Fruit fly (Drosophila melanogaster) whole organism, embryonic: ENCODE results near the gene Mekk1.

Experiments
- Ada2b ChIP-seq: fragments of 200-800 bp; sonication (Bioruptor generic); IDR thresholded peaks from 2 replicates; pipeline ENCODE4 v1.3.6; 2022; ENCODE audit warnings: missing biosample characterization, missing genetic modification characterization
- BEAF-32 ChIP-seq: fragments of 200-800 bp; sonication (Bioruptor generic); optimal IDR thresholded peaks from 3 replicates; lab custom pipeline; 2017; ENCODE audit warnings: missing biosample characterization, missing genetic modification characterization, mild to moderate bottlenecking, moderate library complexity, missing genetic modification reagents
- CG10274 ChIP-seq: fragments of 200-800 bp; sonication (Bioruptor generic); optimal IDR thresholded peaks from 3 replicates; lab custom pipeline; 2017; ENCODE audit warnings: missing biosample characterization, mild to moderate bottlenecking, missing genetic modification characterization
- CG10431 ChIP-seq: fragments of 200-800 bp; sonication (Bioruptor generic); optimal IDR thresholded peaks from 3 replicates; lab custom pipeline; 2018; ENCODE audit warnings: missing biosample characterization, mild to moderate bottlenecking, missing genetic modification characterization
- CG10959 ChIP-seq: fragments of 200-800 bp; sonication (Bioruptor generic); IDR thresholded peaks from 2 replicates; pipeline ENCODE4 v1.3.6; 2022; ENCODE audit warnings: missing biosample characterization, missing genetic modification characterization
- CG11695 ChIP-seq: fragments of 200-800 bp; sonication (Bioruptor generic); IDR thresholded peaks from 3 replicates; pipeline ENCODE4 v1.3.6; 2022; ENCODE audit warnings: missing biosample characterization, missing genetic modification characterization
- CG12155 ChIP-seq: fragments of 200-800 bp; sonication (Bioruptor generic); optimal IDR thresholded peaks from 3 replicates; lab custom pipeline; 2016; ENCODE audit warnings: missing biosample characterization, missing genetic modification characterization
- CG13424 ChIP-seq: fragments of 200-800 bp; sonication (Bioruptor generic); optimal IDR thresholded peaks from 2 replicates; lab custom pipeline; 2019; ENCODE audit warnings: missing biosample characterization, mild to moderate bottlenecking, missing genetic modification characterization, moderate library complexity
- CG17186 ChIP-seq: fragments of 200-800 bp; sonication (Bioruptor generic); optimal IDR thresholded peaks from 3 replicates; lab custom pipeline; 2017; ENCODE audit warnings: missing biosample characterization, missing genetic modification reagents, missing genetic modification characterization
- CG17328 ChIP-seq: fragments of 200-800 bp; sonication (Bioruptor generic); IDR thresholded peaks from 2 replicates; pipeline ENCODE4 v1.3.6; 2022; ENCODE audit warnings: missing biosample characterization, missing genetic modification characterization
- CG18764 ChIP-seq: fragments of 200-800 bp; sonication (Bioruptor generic); optimal IDR thresholded peaks from 3 replicates; lab custom pipeline; 2016; ENCODE audit warnings: missing biosample characterization, missing genetic modification characterization
- CG2712 ChIP-seq: fragments of 200-800 bp; optimal IDR thresholded peaks from 3 replicates; lab custom pipeline; 2019; ENCODE audit warnings: missing biosample characterization, mild to moderate bottlenecking, missing genetic modification characterization, moderate library complexity
- CG32532 ChIP-seq: fragments of 200-800 bp; sonication (Bioruptor generic); IDR thresholded peaks from 2 replicates; pipeline ENCODE4 v1.3.6; 2022; ENCODE audit warnings: missing biosample characterization, missing genetic modification characterization
- CG3838 ChIP-seq: fragments of 200-800 bp; sonication (Bioruptor generic); optimal IDR thresholded peaks from 3 replicates; lab custom pipeline; 2016; ENCODE audit warnings: missing biosample characterization, missing genetic modification characterization
- CG4282 ChIP-seq: fragments of 200-800 bp; sonication (Bioruptor generic); optimal IDR thresholded peaks from 2 replicates; lab custom pipeline; 2016; ENCODE audit warnings: missing biosample characterization, missing genetic modification characterization
- CG43689 ChIP-seq: fragments of 200-800 bp; sonication (Bioruptor generic); IDR thresholded peaks from 2 replicates; pipeline ENCODE4 v1.3.6; 2022; ENCODE audit warnings: missing biosample characterization, missing genetic modification characterization
- CG4617 ChIP-seq: fragments of 200-800 bp; sonication (Bioruptor generic); optimal IDR thresholded peaks from 3 replicates; lab custom pipeline; 2016; ENCODE audit warnings: missing biosample characterization, missing genetic modification characterization, borderline replicate concordance
- CG7745 ChIP-seq: fragments of 200-800 bp; sonication (Bioruptor generic); optimal IDR thresholded peaks from 2 replicates; lab custom pipeline; 2018; ENCODE audit warnings: missing biosample characterization, mild to moderate bottlenecking, missing genetic modification characterization, moderate library complexity
- CG7786 ChIP-seq: fragments of 200-800 bp; sonication (Bioruptor generic); optimal IDR thresholded peaks from 2 replicates; lab custom pipeline; 2016; ENCODE audit warnings: missing biosample characterization, missing genetic modification characterization
- CG8478 ChIP-seq: fragments of >200 bp; optimal IDR thresholded peaks from 2 replicates; lab custom pipeline; 2018
- CrebB ChIP-seq: fragments of 200-800 bp; sonication (Bioruptor generic); optimal IDR thresholded peaks from 3 replicates; lab custom pipeline; 2018; ENCODE audit warnings: missing biosample characterization, mild to moderate bottlenecking, missing genetic modification characterization
- Dp ChIP-seq: fragments of 200-800 bp; sonication (Bioruptor generic); optimal IDR thresholded peaks from 2 replicates; lab custom pipeline; 2018; ENCODE audit warnings: missing biosample characterization, mild to moderate bottlenecking, missing genetic modification characterization, moderate library complexity
- MTF-1 ChIP-seq: fragments of 200-800 bp; sonication (Bioruptor generic); optimal IDR thresholded peaks from 2 replicates; lab custom pipeline; 2018; ENCODE audit warnings: missing biosample characterization, mild to moderate bottlenecking, missing genetic modification characterization, borderline replicate concordance
- NC2α ChIP-seq: fragments of 200-800 bp; sonication (Bioruptor generic); optimal IDR thresholded peaks from 2 replicates; lab custom pipeline; 2016; ENCODE audit warnings: missing biosample characterization, missing genetic modification characterization
- Rx ChIP-seq: fragments of 200-800 bp; sonication (Bioruptor generic); IDR thresholded peaks from 2 replicates; pipeline ENCODE4 v1.3.6; 2022; ENCODE audit warnings: missing biosample characterization, missing genetic modification characterization
- Scr ChIP-seq: fragments of 200-800 bp; sonication (Bioruptor generic); IDR thresholded peaks from 2 replicates; pipeline ENCODE4 v1.3.6; 2022; ENCODE audit warnings: missing biosample characterization, missing genetic modification characterization; ENCODE audit not compliant: partially characterized antibody
- Six4 ChIP-seq: fragments of 200-800 bp; sonication (Bioruptor generic); optimal IDR thresholded peaks from 2 replicates; lab custom pipeline; 2016; ENCODE audit warnings: missing biosample characterization, missing genetic modification characterization
- Ssrp ChIP-seq: fragments of 200-800 bp; sonication (Bioruptor generic); optimal IDR thresholded peaks from 2 replicates; lab custom pipeline; 2018; ENCODE audit warnings: missing biosample characterization, mild to moderate bottlenecking, missing genetic modification characterization, moderate library complexity
- Stat92E ChIP-seq, 3 experiments: fragments of >200 bp in 2 of 3; fragments of 200-800 bp in 1 of 3; sonication (Bioruptor generic) in 1 of 3; optimal IDR thresholded peaks; 2 replicates each; lab custom pipeline; 2017 to 2019; ENCODE audit warnings: missing biosample characterization in 3 of 3, missing genetic modification characterization in 3 of 3, mild to moderate bottlenecking in 1 of 3, moderate library complexity in 1 of 3
- Tbp ChIP-seq: fragments of >200 bp; optimal IDR thresholded peaks from 2 replicates; lab custom pipeline; 2018; ENCODE audit warnings: missing biosample characterization, missing genetic modification characterization
- Trl ChIP-seq, 3 experiments: fragments of >200 bp in 2 of 3; fragments of 200-800 bp in 1 of 3; sonication (Bioruptor generic) in 1 of 3; optimal IDR thresholded peaks; 2 replicates in 1 of 3; 3 replicates in 2 of 3; lab custom pipeline; 2016 to 2017; ENCODE audit warnings: missing biosample characterization in 1 of 3, missing genetic modification characterization in 1 of 3
- Vsx1 ChIP-seq: fragments of 200-800 bp; sonication (Bioruptor generic); optimal IDR thresholded peaks from 2 replicates; lab custom pipeline; 2017; ENCODE audit warnings: missing biosample characterization, mild to moderate bottlenecking, missing genetic modification characterization, missing genetic modification reagents
- caup ChIP-seq: fragments of 200-800 bp; sonication (Bioruptor generic); optimal IDR thresholded peaks from 3 replicates; lab custom pipeline; 2017; ENCODE audit warnings: missing biosample characterization, mild to moderate bottlenecking, missing genetic modification characterization, moderate library complexity; ENCODE audit not compliant: severe bottlenecking
- da ChIP-seq: fragments of 200-800 bp; sonication (Bioruptor generic); optimal IDR thresholded peaks from 2 replicates; lab custom pipeline; 2016; ENCODE audit warnings: missing biosample characterization, missing genetic modification characterization
- dimm ChIP-seq: fragments of 200-800 bp; sonication (Bioruptor generic); IDR thresholded peaks from 2 replicates; pipeline ENCODE4 v1.3.6; 2022; ENCODE audit warnings: missing biosample characterization, missing genetic modification characterization
- en ChIP-seq: fragments of 200-800 bp; sonication (Bioruptor generic); optimal IDR thresholded peaks from 2 replicates; lab custom pipeline; 2016; ENCODE audit warnings: missing biosample characterization, missing genetic modification characterization
- fd3F ChIP-seq: fragments of 200-800 bp; sonication (Bioruptor generic); optimal IDR thresholded peaks from 2 replicates; lab custom pipeline; 2018; ENCODE audit warnings: missing biosample characterization, mild to moderate bottlenecking, missing genetic modification characterization, moderate library complexity
- gce ChIP-seq: fragments of 200-800 bp; sonication (Bioruptor generic); IDR thresholded peaks from 3 replicates; pipeline ENCODE4 v1.3.6; 2022; ENCODE audit warnings: missing biosample characterization, missing genetic modification characterization
- gcm ChIP-seq: fragments of 200-800 bp; sonication (Bioruptor generic); optimal IDR thresholded peaks from 2 replicates; lab custom pipeline; 2019; ENCODE audit warnings: missing biosample characterization, mild to moderate bottlenecking, missing genetic modification characterization, moderate library complexity
- her ChIP-seq: fragments of 200-800 bp; sonication (Bioruptor generic); optimal IDR thresholded peaks from 2 replicates; lab custom pipeline; 2016; ENCODE audit warnings: missing biosample characterization, missing genetic modification characterization
- jigr1 ChIP-seq: fragments of 200-800 bp; sonication (Bioruptor generic); IDR thresholded peaks from 3 replicates; pipeline ENCODE4 v1.3.6; 2022; ENCODE audit warnings: missing biosample characterization, missing genetic modification characterization
- lilli ChIP-seq: fragments of 200-800 bp; sonication (Bioruptor generic); optimal IDR thresholded peaks from 3 replicates; lab custom pipeline; 2016; ENCODE audit warnings: missing biosample characterization, missing genetic modification characterization
- otp ChIP-seq: fragments of 200-800 bp; sonication (Bioruptor generic); IDR thresholded peaks from 3 replicates; pipeline ENCODE4, ENCODE4 v1.3.6; 2022; ENCODE audit warnings: missing biosample characterization, missing genetic modification characterization
- phol ChIP-seq: fragments of 200-800 bp; sonication (Bioruptor generic); optimal IDR thresholded peaks from 3 replicates; lab custom pipeline; 2018; ENCODE audit warnings: missing biosample characterization, mild to moderate bottlenecking, missing genetic modification characterization, moderate library complexity
- tap ChIP-seq: fragments of 200-800 bp; optimal IDR thresholded peaks from 3 replicates; lab custom pipeline; 2019; ENCODE audit warnings: missing biosample characterization, mild to moderate bottlenecking, missing genetic modification characterization, moderate library complexity
- tio ChIP-seq: fragments of 200-800 bp; sonication (Bioruptor generic); optimal IDR thresholded peaks from 2 replicates; lab custom pipeline; 2017; ENCODE audit warnings: missing biosample characterization, missing genetic modification characterization, inconsistent platforms
- toy ChIP-seq: fragments of 200-800 bp; sonication (Bioruptor generic); IDR thresholded peaks from 2 replicates; pipeline ENCODE4 v1.3.6; 2022; ENCODE audit warnings: missing biosample characterization, missing genetic modification characterization
- ttk ChIP-seq: fragments of 200-800 bp; sonication (Bioruptor generic); IDR thresholded peaks from 2 replicates; pipeline ENCODE4 v2.1.2; 2022; ENCODE audit warnings: missing biosample characterization, missing genetic modification characterization
- wdn ChIP-seq: fragments of 200-800 bp; sonication (Bioruptor generic); IDR thresholded peaks from 2 replicates; pipeline ENCODE4 v1.3.6; 2022; ENCODE audit warnings: missing biosample characterization, missing genetic modification characterization

Gene Mekk1

dm6 chr3R:18741027-18741843 is 2.2 kb downstream of the Mekk1 start (continued):
- no peak for TF ChIP-seq Scr (GFP tag; lab: Robert Waterston, UW)
- peak; percentile 90 for TF ChIP-seq Rx (GFP tag; lab: Robert Waterston, UW)
- TF ChIP-seq CG3838 (GFP tag; lab: Kevin White, UChicago) = peak; percentile 86
- peak; percentile 48 for TF ChIP-seq en
- peak; percentile 95 for TF ChIP-seq phol
- peak; percentile 96 for TF ChIP-seq Ssrp (tag; lab: Kevin White, UChicago)
- TF ChIP-seq CrebB (tag; lab: Kevin White, UChicago) = peak; percentile 92
- peak; percentile 20 for TF ChIP-seq NC2α (GFP tag; lab: Kevin White, UChicago)
- peak; percentile 98 for TF ChIP-seq CG32532
- peak; percentile 98 for TF ChIP-seq caup (GFP tag; lab: Kevin White, UChicago)
- peak; percentile 78 for TF ChIP-seq CG4617 (GFP tag; lab: Kevin White, UChicago)
- peak; percentile 97 for TF ChIP-seq fd3F (GFP tag; lab: Kevin White, UChicago)
- peak; percentile 96 for TF ChIP-seq wdn (GFP tag; lab: Robert Waterston, UW)
- peak; percentile 94 for TF ChIP-seq CG12155 (GFP tag; lab: Kevin White, UChicago)
- peak; percentile 94 for TF ChIP-seq tio (GFP tag; lab: Kevin White, UChicago)
- TF ChIP-seq Ada2b (GFP tag; lab: Robert Waterston, UW) = peak; percentile 97
- TF ChIP-seq CG10431 (GFP tag; lab: Kevin White, UChicago) = peak; percentile 87
- TF ChIP-seq MTF-1 = peak; percentile 89
- TF ChIP-seq CG10959 (GFP tag; lab: Robert Waterston, UW) = peak; percentile 92
- TF ChIP-seq Tbp (GFP tag; lab: Kevin White, UChicago) = no peak
- TF ChIP-seq gcm (GFP tag; lab: Kevin White, UChicago) = peak; percentile 92
- peak; percentile 96 for TF ChIP-seq tap
- peak; percentile 86 for TF ChIP-seq CG7786 (GFP tag; lab: Kevin White, UChicago)
- peak; percentile 96 for TF ChIP-seq CG13424 (tag; lab: Kevin White, UChicago)
- TF ChIP-seq Trl (optimal IDR thresholded peaks at IDR 0.05; lab: Kevin White, UChicago) = peak; percentile 61 to 84
- peak; percentile 80 for TF ChIP-seq Trl (GFP tag; optimal IDR thresholded peaks at IDR 0.05; lab: Kevin White, UChicago)
- peak; percentile 96 for TF ChIP-seq otp (GFP tag; lab: Robert Waterston, UW)
- peak; percentile 6 for TF ChIP-seq CG7745 (tag; lab: Kevin White, UChicago)
- peak; percentile 96 for TF ChIP-seq lilli
- no peak for TF ChIP-seq da (GFP tag; lab: Kevin White, UChicago)
- TF ChIP-seq CG8478 (lab: Kevin White, UChicago) = no peak
- peak; percentile 96 for TF ChIP-seq Six4 (GFP tag; lab: Kevin White, UChicago)
- peak; percentile 90 for TF ChIP-seq CG10274 (GFP tag; lab: Kevin White, UChicago)
- peak; percentile 78 for TF ChIP-seq dimm (GFP tag; lab: Robert Waterston, UW)
- TF ChIP-seq toy (GFP tag; lab: Robert Waterston, UW) = peak; percentile 93
- peak; percentile 93 for TF ChIP-seq Vsx1 (GFP tag; lab: Kevin White, UChicago)
- TF ChIP-seq CG17186 (GFP tag; lab: Kevin White, UChicago) = peak; percentile 72
- peak; percentile 95 for TF ChIP-seq ttk
- peak; percentile 73 for TF ChIP-seq her (GFP tag; lab: Kevin White, UChicago)
- peak; percentile 97 for TF ChIP-seq CG2712 (tag; lab: Kevin White, UChicago)
- TF ChIP-seq BEAF-32 = peak; percentile 7
- TF ChIP-seq Stat92E (GFP tag; optimal IDR thresholded peaks at IDR 0.05; lab: Kevin White, UChicago) = peak in 1 of 3 experiments; percentile 78
- TF ChIP-seq CG4282 (GFP tag; lab: Kevin White, UChicago) = peak; percentile 16
- TF ChIP-seq CG18764 (GFP tag; lab: Kevin White, UChicago) = peak; percentile 94
- peak; percentile 96 for TF ChIP-seq CG11695 (GFP tag; lab: Robert Waterston, UW)
- TF ChIP-seq CG43689 (GFP tag; lab: Robert Waterston, UW) = peak; percentile 94
- peak; percentile 10 for TF ChIP-seq Dp
- peak; percentile 92 for TF ChIP-seq jigr1
- peak; percentile 95 for TF ChIP-seq CG17328
- peak; percentile 91 for TF ChIP-seq gce
